Fruit fly (Drosophila melanogaster): ENCODE results near the gene CG11608.

dm6 chr3R:12633059-12633458, 5.2 kb upstream of the CG11608 start, which contains the start of gene CG18530:
- no peak for TF ChIP-seq h (GFP tag; optimal IDR thresholded peaks at IDR 0.05)
- no peak for TF ChIP-seq CG32264 (GFP tag; optimal IDR thresholded peaks at IDR 0.05)
- no peak for TF ChIP-seq brk (GFP tag; optimal IDR thresholded peaks at IDR 0.05)
- TF ChIP-seq psq (GFP tag; optimal IDR thresholded peaks at IDR 0.05) = no peak
- no peak for TF ChIP-seq CG9705 (GFP tag; optimal IDR thresholded peaks at IDR 0.05)
- TF ChIP-seq pan (optimal IDR thresholded peaks at IDR 0.05) = no peak
- TF ChIP-seq usp (GFP tag; optimal IDR thresholded peaks at IDR 0.05) = no peak
- TF ChIP-seq Sp1 (GFP tag; optimal IDR thresholded peaks at IDR 0.05) = no peak
- no peak for TF ChIP-seq br (GFP tag; optimal IDR thresholded peaks at IDR 0.05)
- no peak for TF ChIP-seq Vsx2 (GFP tag; optimal IDR thresholded peaks at IDR 0.05; ENCODE audit: partially characterized antibody)

Measured in whole organism, wandering third instar larva.